ENCODE assay signal across 3 worm cellular contexts in genomic region chrV:16132215-16132614, ce11.
TF ChIP-seq lines count a peak whose summit lies in the region.

No protein-coding gene starts in this region.

TF ChIP-seq in whole organism, L1 larva, 84 proteins besides CTCF, POLR2A, EP300 and RAD21:
- TF ChIP-seq nhr-47 (tag; optimal IDR thresholded peaks at IDR 0.05; lab: Kevin White, UChicago), result no peak
- TF ChIP-seq irx-1 (tag; optimal IDR thresholded peaks at IDR 0.05; lab: Kevin White, UChicago), result no peak
- peak; percentile 15 for TF ChIP-seq zip-4 (GFP tag; optimal IDR thresholded peaks at IDR 0.05; lab: Kevin White, UChicago)

TF ChIP-seq in whole organism, L2 larva, 48 proteins besides CTCF, POLR2A, EP300 and RAD21:
- TF ChIP-seq C34F6.9 (tag; optimal IDR thresholded peaks at IDR 0.05; lab: Kevin White, UChicago) (no peak), nhr-129 (tag; optimal IDR thresholded peaks at IDR 0.05; lab: Kevin White, UChicago) (peak; percentile 38), blmp-1 (tag; optimal IDR thresholded peaks at IDR 0.05; lab: Kevin White, UChicago; ENCODE audit: insufficient read depth) (no peak), egl-27 (tag; optimal IDR thresholded peaks at IDR 0.05; lab: Kevin White, UChicago) (no peak)
TF ChIP-seq in whole organism, L2 larva: peak in this region for 1.

TF ChIP-seq in whole organism, young adult, 124 proteins besides CTCF, POLR2A, EP300 and RAD21:
- peak; percentile 76; the same call in 1 of the 2 replicates for TF ChIP-seq cebp-1 (GFP tag; IDR thresholded peaks at IDR 0.05; lab: Robert Waterston, UW)
- TF ChIP-seq cebp-1 (tag; optimal IDR thresholded peaks at IDR 0.05; lab: Kevin White, UChicago), result peak; percentile 95
- TF ChIP-seq ceh-91 (GFP tag; IDR thresholded peaks at IDR 0.05; lab: Robert Waterston, UW), result no peak
TF ChIP-seq in whole organism, young adult: peak in this region for 1.
